Worm (Caenorhabditis elegans) whole organism, L3 larva: Measurements from ENCODE around the gene clp-9.

Experiments used
- ZK546.5 ChIP-seq: sonication (generic microtip); optimal IDR thresholded peaks from 2 replicates; lab custom pipeline; 2017; ENCODE audit warnings: missing biosample characterization, missing genetic modification characterization
- ama-1 ChIP-seq: fragments of 150-350 bp; optimal IDR thresholded peaks from 2 replicates; lab custom pipeline; 2018
- ceh-16 ChIP-seq: sonication (generic microtip); optimal IDR thresholded peaks from 2 replicates; lab custom pipeline; 2017; ENCODE audit warnings: missing biosample characterization, missing genetic modification characterization
- ceh-28 ChIP-seq: fragments of 150-350 bp; optimal IDR thresholded peaks from 2 replicates; lab custom pipeline; 2014; ENCODE audit warnings: missing biosample characterization, missing genetic modification reagents, missing genetic modification characterization
- ceh-9 ChIP-seq: sonication (generic microtip); optimal IDR thresholded peaks from 2 replicates; lab custom pipeline; 2018; ENCODE audit warnings: missing biosample characterization, missing genetic modification characterization
- egl-27 ChIP-seq: sonication (generic microtip); optimal IDR thresholded peaks from 4 replicates; lab custom pipeline; 2017; ENCODE audit warnings: missing biosample characterization, missing genetic modification reagents, missing genetic modification characterization
- egl-5 ChIP-seq: fragments of 150-350 bp; optimal IDR thresholded peaks from 2 replicates; lab custom pipeline; 2017; ENCODE audit warnings: missing biosample characterization, missing genetic modification reagents, missing genetic modification characterization, inconsistent platforms
- elt-1 ChIP-seq: fragments of 150-350 bp; optimal IDR thresholded peaks from 2 replicates; lab custom pipeline; 2014; ENCODE audit warnings: missing biosample characterization, missing genetic modification characterization
- elt-2 ChIP-seq: sonication (generic microtip); optimal IDR thresholded peaks from 2 replicates; lab custom pipeline; 2016; ENCODE audit warnings: missing genetic modification reagents, mild to moderate bottlenecking, missing genetic modification characterization, missing compliant biosample characterization
- elt-3 ChIP-seq, 3 experiments: fragments of 150-350 bp in 1 of 3; sonication (generic microtip) in 2 of 3; optimal IDR thresholded peaks; 2 replicates in 2 of 3; 4 replicates in 1 of 3; lab custom pipeline; 2014 to 2017; ENCODE audit warnings: missing biosample characterization in 3 of 3, missing genetic modification characterization in 3 of 3
- eor-1 ChIP-seq, 2 experiments: fragments of 150-350 bp; optimal IDR thresholded peaks; 2 replicates each; lab custom pipeline; 2014 to 2018; ENCODE audit warnings: missing biosample characterization in 2 of 2, missing genetic modification characterization in 2 of 2
- fkh-10 ChIP-seq: sonication (generic microtip); optimal IDR thresholded peaks from 2 replicates; lab custom pipeline; 2017; ENCODE audit warnings: missing biosample characterization, missing genetic modification reagents, missing genetic modification characterization
- fos-1 ChIP-seq: fragments of 150-350 bp; optimal IDR thresholded peaks from 2 replicates; lab custom pipeline; 2014; ENCODE audit warnings: missing biosample characterization, missing genetic modification characterization
- jun-1 ChIP-seq: fragments of 150-350 bp; optimal IDR thresholded peaks from 2 replicates; lab custom pipeline; 2014; ENCODE audit warnings: missing biosample characterization, missing genetic modification reagents, missing genetic modification characterization
- lin-15B ChIP-seq: fragments of 150-350 bp; optimal IDR thresholded peaks from 2 replicates; lab custom pipeline; 2014; ENCODE audit warnings: missing biosample characterization, missing genetic modification characterization
- lin-39 ChIP-seq: fragments of 150-350 bp; optimal IDR thresholded peaks from 2 replicates; lab custom pipeline; 2018; ENCODE audit warnings: missing biosample characterization, missing genetic modification reagents, missing genetic modification characterization
- lsy-12 ChIP-seq: sonication (generic microtip); optimal IDR thresholded peaks from 2 replicates; lab custom pipeline; 2016; ENCODE audit warnings: mild to moderate bottlenecking, missing genetic modification characterization, missing compliant biosample characterization
- mdl-1 ChIP-seq: fragments of 150-350 bp; optimal IDR thresholded peaks from 2 replicates; lab custom pipeline; 2014; ENCODE audit warnings: missing biosample characterization, missing genetic modification characterization
- mml-1 ChIP-seq: fragments of 150-350 bp; sonication (generic microtip); optimal IDR thresholded peaks from 3 replicates; lab custom pipeline; 2014; ENCODE audit warnings: missing biosample characterization, missing genetic modification characterization
- nfya-1 ChIP-seq: sonication (generic microtip); optimal IDR thresholded peaks from 2 replicates; lab custom pipeline; 2017; ENCODE audit warnings: missing genetic modification characterization, mild to moderate bottlenecking, missing compliant biosample characterization, antibody characterized with exemption, moderate library complexity; ENCODE audit not compliant: insufficient read depth
- nhr-11 ChIP-seq: fragments of 150-350 bp; optimal IDR thresholded peaks from 2 replicates; lab custom pipeline; 2014; ENCODE audit warnings: missing biosample characterization, missing genetic modification characterization
- nhr-12 ChIP-seq: fragments of 150-350 bp; optimal IDR thresholded peaks from 2 replicates; lab custom pipeline; 2014; ENCODE audit warnings: missing biosample characterization, missing genetic modification characterization
- nhr-23 ChIP-seq: fragments of 150-350 bp; optimal IDR thresholded peaks from 2 replicates; lab custom pipeline; 2014; ENCODE audit warnings: missing biosample characterization, missing genetic modification reagents, missing genetic modification characterization
- nhr-237 ChIP-seq: fragments of 150-350 bp; optimal IDR thresholded peaks from 2 replicates; lab custom pipeline; 2014; ENCODE audit warnings: missing biosample characterization, missing genetic modification characterization
- nhr-25 ChIP-seq: sonication (generic microtip); optimal IDR thresholded peaks from 2 replicates; lab custom pipeline; 2017; ENCODE audit warnings: missing biosample characterization, missing genetic modification characterization
- nhr-28 ChIP-seq: fragments of 150-350 bp; optimal IDR thresholded peaks from 2 replicates; lab custom pipeline; 2014; ENCODE audit warnings: missing biosample characterization, missing genetic modification characterization
- nhr-43 ChIP-seq: sonication (generic microtip); optimal IDR thresholded peaks from 2 replicates; lab custom pipeline; 2016; ENCODE audit warnings: mild to moderate bottlenecking, missing genetic modification characterization, missing compliant biosample characterization; ENCODE audit not compliant: poor library complexity, severe bottlenecking
- nhr-76 ChIP-seq: fragments of 150-350 bp; sonication (generic microtip); optimal IDR thresholded peaks from 5 replicates; lab custom pipeline; 2014; ENCODE audit warnings: missing biosample characterization, missing genetic modification characterization
- nhr-77 ChIP-seq: fragments of 150-350 bp; optimal IDR thresholded peaks from 2 replicates; lab custom pipeline; 2014; ENCODE audit warnings: missing biosample characterization, missing genetic modification characterization
- pqm-1 ChIP-seq: fragments of 150-350 bp; optimal IDR thresholded peaks from 2 replicates; lab custom pipeline; 2017; ENCODE audit warnings: missing biosample characterization, missing genetic modification characterization, inconsistent platforms
- sea-2 ChIP-seq: fragments of 150-350 bp; sonication (generic microtip); optimal IDR thresholded peaks from 4 replicates; lab custom pipeline; 2014; ENCODE audit warnings: missing biosample characterization, missing genetic modification reagents, missing genetic modification characterization
- snpc-4 ChIP-seq: fragments of 150-350 bp; optimal IDR thresholded peaks from 2 replicates; lab custom pipeline; 2014; ENCODE audit warnings: missing biosample characterization, missing genetic modification characterization
- tbx-2 ChIP-seq: sonication (generic microtip); optimal IDR thresholded peaks from 2 replicates; lab custom pipeline; 2016; ENCODE audit warnings: mild to moderate bottlenecking, missing genetic modification characterization, missing compliant biosample characterization
- unc-39 ChIP-seq: sonication (generic microtip); optimal IDR thresholded peaks from 4 replicates; lab custom pipeline; 2017; ENCODE audit warnings: missing biosample characterization, missing genetic modification characterization
- unc-62 ChIP-seq: fragments of 150-350 bp; sonication (generic microtip); optimal IDR thresholded peaks from 4 replicates; lab custom pipeline; 2014; ENCODE audit warnings: missing biosample characterization, missing genetic modification reagents, missing genetic modification characterization
- zag-1 ChIP-seq: fragments of 150-350 bp; optimal IDR thresholded peaks from 2 replicates; lab custom pipeline; 2014; ENCODE audit warnings: missing biosample characterization, missing genetic modification characterization
- ztf-4 ChIP-seq: fragments of 150-350 bp; optimal IDR thresholded peaks from 2 replicates; lab custom pipeline; 2014; ENCODE audit warnings: missing biosample characterization, missing genetic modification characterization

Gene clp-9

DNA sequence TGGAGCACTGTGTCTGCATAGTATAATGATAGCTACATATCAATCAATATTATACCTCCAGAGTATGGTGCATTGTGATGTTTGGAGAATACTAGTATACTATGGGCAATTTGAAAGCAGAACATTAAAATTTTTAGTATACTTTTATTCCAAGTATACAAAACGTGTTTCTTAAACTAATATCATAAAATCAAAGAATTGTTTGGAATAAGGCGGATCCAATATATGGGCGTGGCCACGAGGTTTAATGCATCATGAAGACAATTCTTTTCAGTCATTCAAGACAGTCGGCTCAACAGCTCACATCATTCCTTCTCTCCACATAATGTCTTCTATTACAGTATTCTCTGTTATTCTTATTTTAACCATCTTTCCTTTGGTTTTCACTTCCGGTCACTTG, 5.9 kb downstream of the clp-9 start, which contains the start of gene sdz-31:
Gene sdz-31 (plus strand): TSS at position 301 of the 400 bp plus-strand sequence.
- no peak for TF ChIP-seq mml-1 (tag; lab: Kevin White, UChicago)

DNA sequence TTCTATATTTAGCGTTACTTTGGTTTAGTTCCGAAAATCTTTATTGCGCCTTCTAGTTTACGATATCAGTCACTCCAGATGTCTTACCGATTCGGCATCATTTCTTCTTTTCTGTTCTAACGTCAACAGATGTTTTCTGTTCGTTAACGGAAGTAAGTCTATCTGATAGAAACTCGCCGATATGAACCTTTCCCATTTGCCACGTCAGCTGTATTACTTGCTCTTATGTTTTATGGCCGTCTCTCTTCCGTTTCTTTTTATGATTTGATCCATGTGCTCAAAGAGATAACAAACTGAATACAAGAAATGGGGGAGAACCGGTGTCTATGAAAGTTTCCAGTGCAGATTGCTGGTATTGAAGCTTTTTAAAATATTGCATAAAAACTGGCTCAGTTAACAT, 6.4 kb downstream of the clp-9 start, which contains the start of gene srab-26:
Gene srab-26 (minus strand): TSS at position 101 of the 400 bp plus-strand sequence.
- TF ChIP-seq nhr-11 (tag; lab: Kevin White, UChicago) (no peak), egl-27 (tag; lab: Kevin White, UChicago) (no peak), lin-39 (tag; lab: Kevin White, UChicago) (no peak), egl-5 (tag; lab: Kevin White, UChicago) (no peak), ceh-16 (no peak), sea-2 (GFP tag; lab: Kevin White, UChicago) (no peak), nhr-23 (tag; lab: Kevin White, UChicago) (no peak), mml-1 (tag; lab: Kevin White, UChicago) (no peak), unc-39 (tag; lab: Kevin White, UChicago) (no peak), eor-1 (tag; optimal IDR thresholded peaks at IDR 0.05; lab: Kevin White, UChicago) (no peak), fos-1 (no peak), jun-1 (tag; lab: Kevin White, UChicago) (no peak), ztf-4 (tag; lab: Kevin White, UChicago) (no peak)

DNA sequence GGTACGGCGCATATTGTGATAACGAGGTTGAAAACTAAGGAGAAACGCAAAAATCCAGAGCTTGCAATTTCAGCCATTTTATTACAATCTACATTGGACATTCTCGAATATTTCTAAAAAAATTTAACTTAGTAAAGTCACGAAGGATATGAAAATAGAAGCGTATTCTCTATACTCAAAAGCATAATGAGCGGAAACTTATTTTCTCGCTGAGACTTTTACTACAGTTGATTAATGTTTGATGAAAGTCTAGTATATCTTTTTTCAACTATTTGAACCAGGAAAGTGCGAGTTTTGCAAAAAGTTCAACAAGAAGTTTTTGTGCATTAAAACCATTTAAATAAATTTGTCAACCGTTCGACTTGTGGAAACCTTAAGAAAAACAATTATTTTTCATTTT, 14.4 kb downstream of the clp-9 start, which contains the start of gene srab-18:
Gene srab-18 (minus strand): TSS at position 101 of the 400 bp plus-strand sequence.
- no peak for TF ChIP-seq jun-1 (tag; lab: Kevin White, UChicago)
- TF ChIP-seq nhr-43 (tag; lab: Kevin White, UChicago), result no peak
- no peak for TF ChIP-seq tbx-2
- no peak for TF ChIP-seq fkh-10
- TF ChIP-seq lin-15B (tag; lab: Kevin White, UChicago), result no peak
- TF ChIP-seq zag-1 (tag; lab: Kevin White, UChicago), result no peak
- no peak for TF ChIP-seq lsy-12
- no peak for TF ChIP-seq nhr-28
- no peak for TF ChIP-seq ceh-28 (tag; lab: Kevin White, UChicago)
- no peak for TF ChIP-seq nhr-237 (tag; lab: Kevin White, UChicago)
- no peak for TF ChIP-seq nhr-23 (tag; lab: Kevin White, UChicago)
- TF ChIP-seq fos-1, result no peak
- TF ChIP-seq ZK546.5, result no peak
- no peak for TF ChIP-seq nhr-76 (tag; lab: Kevin White, UChicago)
- TF ChIP-seq nhr-12, result no peak
- no peak for TF ChIP-seq pqm-1 (tag; lab: Kevin White, UChicago)
- TF ChIP-seq, all 47 proteins: peak for 0

DNA sequence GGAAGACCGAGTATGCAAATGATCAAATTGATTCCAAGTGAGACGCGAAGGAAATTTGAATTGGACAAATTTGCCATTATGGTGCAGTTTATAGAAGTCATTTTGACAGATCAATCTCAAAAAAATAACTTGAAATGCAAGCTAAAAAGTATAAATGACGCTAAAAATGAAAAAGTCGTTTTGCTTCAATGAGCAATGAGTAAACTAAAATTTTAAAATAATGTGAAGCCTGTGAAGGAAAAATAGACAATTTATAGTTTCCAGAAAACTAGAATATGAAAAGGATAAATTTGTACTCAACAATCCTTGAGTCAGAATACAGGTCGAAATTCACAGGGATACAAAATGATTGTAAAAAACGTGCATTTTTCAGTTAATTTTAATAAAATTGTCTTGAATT, 17.5 kb downstream of the clp-9 start, which contains the start of gene srab-17:
Gene srab-17 (minus strand): TSS at position 101 of the 400 bp plus-strand sequence.
- no peak for TF ChIP-seq ceh-9 (tag; lab: Kevin White, UChicago)
- no peak for TF ChIP-seq egl-5 (tag; lab: Kevin White, UChicago)
- TF ChIP-seq lin-39 (tag; lab: Kevin White, UChicago), result no peak
- TF ChIP-seq nfya-1, result no peak

DNA sequence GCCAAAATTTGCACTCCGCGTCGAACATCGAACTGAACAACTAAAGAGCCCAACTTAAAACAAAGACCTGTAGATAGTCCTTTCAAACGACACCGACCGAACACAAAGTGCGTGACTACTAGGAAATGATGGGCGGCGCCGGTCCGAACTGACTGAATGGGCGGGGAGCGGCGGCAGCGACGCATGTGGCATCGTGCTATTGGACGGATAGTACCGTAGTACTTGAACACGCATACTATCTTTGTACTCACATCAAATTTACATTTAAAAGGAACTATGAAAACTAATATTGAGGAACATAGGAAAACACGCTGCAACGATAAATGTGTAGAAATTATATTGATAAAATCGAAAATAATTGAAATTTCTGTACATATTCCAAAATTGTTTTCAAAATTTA, 25.4 kb downstream of the clp-9 start:
- TF ChIP-seq lsy-12 (peak; percentile 80), ceh-9 (tag; lab: Kevin White, UChicago) (no peak), nfya-1 (peak; percentile 99), egl-5 (tag; lab: Kevin White, UChicago) (no peak), tbx-2 (no peak)

DNA sequence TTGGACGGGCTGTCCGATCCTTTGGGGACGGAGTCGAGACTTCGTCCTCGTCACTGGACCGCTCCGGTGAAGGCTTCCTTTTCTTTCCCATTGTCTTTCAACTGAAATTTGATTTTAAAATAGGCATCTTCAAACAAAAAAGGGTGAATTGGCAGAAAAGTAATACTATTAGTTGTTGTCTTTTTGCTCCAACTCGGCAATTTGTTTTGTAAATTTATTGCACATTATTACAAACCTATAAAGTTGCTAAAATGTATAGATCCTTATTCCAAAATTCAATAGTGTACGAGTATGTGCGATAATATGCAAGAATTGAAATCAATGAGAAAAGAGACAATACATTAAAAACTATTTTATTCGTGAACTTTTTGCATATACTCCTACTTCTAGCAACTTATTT, 25.9 kb downstream of the clp-9 start, which contains the start of gene lsy-12:
Gene lsy-12 (minus strand): TSS at position 101 of the 400 bp plus-strand sequence.
- TF ChIP-seq elt-3 (tag; optimal IDR thresholded peaks at IDR 0.05; lab: Kevin White, UChicago) (no peak), ceh-9 (tag; lab: Kevin White, UChicago) (no peak), fkh-10 (no peak), zag-1 (tag; lab: Kevin White, UChicago) (no peak), elt-2 (tag; lab: Kevin White, UChicago) (no peak), nhr-77 (tag; lab: Kevin White, UChicago) (no peak), ama-1 (lab: Kevin White, UChicago) (no peak), mdl-1 (tag; lab: Kevin White, UChicago) (no peak), ztf-4 (tag; lab: Kevin White, UChicago) (no peak), egl-5 (tag; lab: Kevin White, UChicago) (no peak), egl-27 (tag; lab: Kevin White, UChicago) (no peak), nhr-25 (tag; lab: Kevin White, UChicago) (no peak), snpc-4 (no peak), lsy-12 (no peak), ceh-28 (tag; lab: Kevin White, UChicago) (no peak), elt-1 (tag; lab: Kevin White, UChicago) (no peak), unc-62 (GFP tag; lab: Kevin White, UChicago) (no peak), mml-1 (tag; lab: Kevin White, UChicago) (no peak), nfya-1 (no peak)
